Worm (Caenorhabditis elegans): Measurements from ENCODE around the gene F46F5.13.

DNA sequence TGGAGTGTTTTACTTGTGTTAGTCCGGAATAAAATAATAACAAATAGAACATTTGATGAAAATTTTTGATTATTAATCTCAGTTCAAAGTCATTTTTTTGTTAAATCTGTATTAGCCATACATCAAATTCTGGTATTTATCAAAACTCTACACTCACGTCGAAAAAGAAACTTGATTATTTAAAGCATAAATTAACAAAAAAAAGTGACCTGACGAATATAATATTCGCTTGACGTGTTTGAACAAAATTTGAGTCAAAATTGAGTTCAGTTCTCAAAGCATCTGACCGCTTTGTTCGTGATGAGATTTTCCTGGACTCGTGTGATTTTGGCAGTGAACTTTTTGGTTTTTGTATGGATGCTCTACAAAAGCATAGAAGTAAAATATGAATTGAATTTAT lies 20.4 kb downstream of the F46F5.13 start, which contains the start of gene F46F5.10:
- no peak for TF ChIP-seq zag-1 (tag; optimal IDR thresholded peaks at IDR 0.05)
- TF ChIP-seq jun-1 (tag; optimal IDR thresholded peaks at IDR 0.05) = no peak
- TF ChIP-seq efl-1 (optimal IDR thresholded peaks at IDR 0.05) = no peak
- TF ChIP-seq efl-1 (GFP tag; optimal IDR thresholded peaks at IDR 0.05 in 1 of 2) = no peak
- no peak for TF ChIP-seq aha-1 (tag; optimal IDR thresholded peaks at IDR 0.05)

Data from whole organism, L1 larva.